Worm (Caenorhabditis elegans) whole organism, dauer: ENCODE data around the gene T24H7.2.

ENCODE experiments used
- unc-62 ChIP-seq: sonication (generic microtip); optimal IDR thresholded peaks from 2 replicates; lab custom pipeline; 2017; ENCODE audit warnings: missing biosample characterization, missing genetic modification reagents, missing genetic modification characterization

T24H7.2 gene

DNA sequence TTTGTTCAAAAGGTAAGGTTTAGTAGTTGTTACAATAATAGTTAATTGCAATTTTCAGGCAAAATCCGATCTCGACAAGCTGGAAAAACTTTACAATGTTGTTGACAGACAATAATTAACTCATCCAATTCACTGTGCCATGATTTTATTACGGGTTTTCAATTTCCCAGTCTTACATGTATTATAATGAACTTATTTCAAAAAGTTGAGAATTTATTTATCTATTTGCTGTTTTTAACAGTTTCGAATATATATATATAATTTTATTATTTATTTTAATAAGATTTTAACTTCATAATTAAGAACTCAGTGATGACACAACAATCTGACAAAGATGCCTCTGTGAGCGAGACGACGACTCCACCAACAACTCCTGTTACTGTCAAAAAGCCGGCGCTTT, 1.1 kb upstream of the T24H7.2 start, which contains the start of gene lelo-1:
Gene lelo-1 (plus strand): TSS at position 301 of the 400 bp plus-strand sequence.
- TF ChIP-seq unc-62 (GFP tag; lab: Kevin White, UChicago), result no peak

DNA sequence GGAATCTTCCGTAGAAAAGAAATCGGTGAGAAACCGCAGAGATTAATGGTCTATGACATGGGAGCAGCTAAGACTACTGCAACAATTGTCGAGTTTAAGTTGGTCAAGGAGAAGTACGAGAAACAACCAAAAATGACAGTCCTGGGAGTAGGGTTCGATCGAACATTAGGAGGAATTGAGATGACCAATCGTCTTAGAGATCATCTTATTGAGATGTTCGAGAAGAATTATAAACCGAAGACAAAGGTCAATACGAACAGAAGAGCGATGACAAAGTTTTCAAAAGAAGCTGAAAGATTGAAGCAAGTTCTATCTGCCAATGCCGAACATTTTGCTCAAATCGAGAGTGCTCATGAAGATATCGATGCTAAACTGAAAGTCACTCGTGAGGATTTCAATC, 918 bp downstream of the T24H7.2 start:
- TF ChIP-seq unc-62 (GFP tag; lab: Kevin White, UChicago), result no peak

DNA sequence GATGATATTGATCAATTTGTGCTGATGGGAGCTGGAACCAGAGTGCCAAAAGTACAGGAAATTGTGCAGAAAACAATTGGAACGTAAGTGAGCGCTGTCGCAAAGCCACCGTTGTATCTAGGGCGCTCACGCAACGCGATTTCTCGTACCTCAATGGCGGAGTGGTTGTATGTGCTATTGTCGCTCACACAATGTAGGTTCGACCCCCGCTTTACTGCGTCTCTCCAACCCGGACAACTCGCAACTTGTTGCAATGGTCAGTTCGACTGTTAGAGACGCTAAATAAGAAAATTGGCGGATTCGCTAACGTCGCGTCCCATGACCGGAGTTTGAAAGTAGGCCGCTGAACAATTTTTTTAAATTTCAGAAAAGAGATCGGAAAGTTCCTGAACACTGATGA, 1.4 kb downstream of the T24H7.2 start:
- no peak for TF ChIP-seq unc-62 (GFP tag; lab: Kevin White, UChicago)

DNA sequence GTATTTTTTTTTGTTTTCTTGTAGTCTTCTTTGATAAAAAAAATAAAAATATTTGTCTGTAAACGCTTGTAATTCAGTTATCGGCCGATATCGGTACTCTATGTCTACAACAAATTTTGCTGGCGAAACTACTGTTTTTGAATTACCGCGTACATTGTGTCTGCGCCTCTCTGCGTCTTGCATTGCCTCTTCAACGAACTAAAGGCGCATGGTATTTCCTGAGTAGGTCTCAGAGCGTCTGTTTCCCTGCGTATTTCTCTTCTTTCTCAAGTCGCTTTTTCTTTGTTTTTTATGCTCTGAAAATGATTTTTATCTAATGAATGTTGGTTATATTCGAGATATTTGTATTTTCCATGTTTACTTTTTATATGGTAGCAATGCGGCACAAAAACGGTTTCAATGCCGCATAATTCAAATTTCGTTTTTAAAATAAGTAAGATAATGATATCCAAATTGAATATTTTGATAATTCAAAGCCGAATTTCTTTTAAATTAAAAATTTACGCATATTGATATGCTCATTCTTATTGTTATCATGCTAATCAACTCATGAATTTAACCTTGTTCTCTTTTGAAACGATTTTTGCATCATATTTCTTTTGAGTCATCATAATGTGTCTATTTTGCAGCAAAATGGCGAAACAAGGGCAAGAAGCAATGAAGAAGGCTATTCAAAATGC, 3.8 kb downstream of the T24H7.2 start, which contains the start of gene phb-2:
Gene phb-2 (plus strand): TSS at position 630 of the 680 bp plus-strand sequence.
- TF ChIP-seq unc-62 (GFP tag; lab: Kevin White, UChicago), result no peak

DNA sequence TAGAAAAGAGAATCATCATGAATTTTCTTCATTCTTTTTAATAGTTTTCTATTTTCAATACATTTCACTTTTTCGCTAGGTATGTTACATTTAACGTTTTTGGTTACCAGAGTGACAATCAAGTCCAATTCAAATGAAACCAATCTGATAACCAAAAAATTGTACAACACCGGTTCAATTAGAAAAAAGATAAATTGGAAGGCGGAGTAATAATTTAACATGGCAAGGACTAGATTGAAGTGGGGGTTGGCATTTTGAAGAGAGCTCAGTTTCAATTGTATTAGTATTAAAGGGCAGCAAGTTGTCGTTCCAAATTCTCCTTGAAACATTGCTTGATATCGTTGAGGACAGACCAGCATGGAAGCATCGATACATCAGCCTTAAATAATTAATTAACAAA, 5.6 kb downstream of the T24H7.2 start:
- no peak for TF ChIP-seq unc-62 (GFP tag; lab: Kevin White, UChicago)

DNA sequence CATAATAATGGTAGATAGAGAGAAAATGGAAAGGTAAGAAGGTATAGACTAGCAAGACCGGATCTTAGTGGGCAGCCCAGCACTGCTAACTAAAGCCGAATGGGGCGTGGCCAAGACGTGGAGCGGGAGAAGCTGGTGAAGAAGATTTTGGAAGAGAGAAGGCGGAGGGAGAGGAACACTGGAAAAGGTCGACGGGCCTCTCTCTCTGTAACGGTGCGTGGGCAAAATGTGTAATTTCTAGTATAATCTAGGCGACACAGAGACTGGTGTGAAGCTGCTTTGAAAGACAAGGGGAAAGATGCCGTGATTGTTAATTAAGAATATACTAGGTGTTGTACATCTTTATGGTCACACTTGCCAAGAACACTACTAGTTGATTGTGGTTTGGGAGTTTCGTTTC, 8.9 kb downstream of the T24H7.2 start, which contains the start of gene F13H8.5:
Gene F13H8.5 (minus strand): TSS at position 101 of the 400 bp plus-strand sequence.
- TF ChIP-seq unc-62 (GFP tag; lab: Kevin White, UChicago), result no peak

DNA sequence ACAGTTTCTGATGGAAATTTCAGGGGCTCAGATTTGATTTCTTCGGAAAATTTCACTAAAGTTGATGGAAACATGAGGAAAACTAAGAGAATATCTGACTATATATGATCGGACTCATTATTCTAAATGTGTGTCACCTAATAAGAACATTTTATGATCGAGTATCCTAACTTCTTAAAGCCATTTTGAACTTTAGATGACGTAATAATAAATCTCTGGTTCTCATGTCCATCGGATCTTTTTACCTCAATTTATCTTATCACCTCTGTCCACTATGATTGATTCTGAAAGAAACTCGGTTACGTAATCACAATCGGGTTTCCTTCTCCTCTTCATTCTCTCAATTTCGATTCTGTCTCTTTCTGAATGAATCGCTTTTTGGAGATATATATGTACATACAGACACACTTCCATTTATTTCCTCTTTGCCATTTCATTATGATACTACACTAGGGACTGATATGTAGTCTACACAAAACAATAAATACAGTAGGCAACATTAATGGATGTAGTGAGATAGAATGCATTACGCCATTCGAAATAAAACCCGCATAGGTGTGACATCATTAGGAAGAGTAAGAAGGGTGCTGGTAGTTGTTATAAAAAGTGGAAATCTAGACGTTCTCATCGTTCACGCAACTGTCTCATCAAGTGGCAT, 10.2 kb downstream of the T24H7.2 start:
- TF ChIP-seq unc-62 (GFP tag; lab: Kevin White, UChicago), result no peak

DNA sequence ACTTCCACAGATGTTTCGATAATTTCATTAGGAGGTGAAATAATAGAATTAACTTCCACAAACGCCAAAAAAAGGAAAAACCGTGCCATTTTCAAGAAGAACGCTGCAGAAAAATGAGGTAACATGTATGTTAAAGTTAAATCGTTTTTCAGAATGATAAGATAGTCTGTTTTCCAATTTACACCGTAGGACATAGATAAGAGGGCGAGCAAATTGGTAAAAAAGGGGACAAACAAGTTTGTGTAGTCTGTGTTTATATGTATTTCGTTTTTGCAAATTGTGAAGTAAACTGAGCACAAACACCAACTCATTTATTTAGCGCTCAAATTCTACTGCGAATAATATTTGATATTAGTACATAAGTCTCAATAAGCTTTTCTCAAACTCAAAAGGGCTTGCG, 12.8 kb downstream of the T24H7.2 start, which contains the start of gene F13H8.11:
Gene F13H8.11 (minus strand): TSS at position 155 of the 400 bp plus-strand sequence.
- no peak for TF ChIP-seq unc-62 (GFP tag; lab: Kevin White, UChicago)

DNA sequence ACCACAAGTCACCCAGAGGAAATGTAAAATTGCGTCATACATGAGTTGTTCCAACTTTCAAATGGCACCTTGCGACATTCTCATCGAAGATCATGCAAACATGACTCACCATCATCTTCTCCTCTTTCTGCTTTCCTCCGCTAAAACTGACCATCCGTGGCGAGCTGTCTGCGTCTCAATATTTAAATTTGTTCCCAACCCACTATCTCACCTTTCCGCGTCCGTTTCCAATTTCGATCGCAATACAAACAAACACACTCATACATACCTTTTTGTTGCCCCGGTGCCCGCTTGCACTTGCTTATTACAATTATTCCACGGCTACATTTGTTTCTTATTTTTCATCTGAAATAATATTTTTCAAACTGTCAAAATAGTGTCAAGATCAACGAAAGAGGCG, 13.6 kb downstream of the T24H7.2 start, which contains the start of gene nmgp-1:
Gene nmgp-1 (plus strand): TSS at position 174 of the 400 bp plus-strand sequence.
- no peak for TF ChIP-seq unc-62 (GFP tag; lab: Kevin White, UChicago)

DNA sequence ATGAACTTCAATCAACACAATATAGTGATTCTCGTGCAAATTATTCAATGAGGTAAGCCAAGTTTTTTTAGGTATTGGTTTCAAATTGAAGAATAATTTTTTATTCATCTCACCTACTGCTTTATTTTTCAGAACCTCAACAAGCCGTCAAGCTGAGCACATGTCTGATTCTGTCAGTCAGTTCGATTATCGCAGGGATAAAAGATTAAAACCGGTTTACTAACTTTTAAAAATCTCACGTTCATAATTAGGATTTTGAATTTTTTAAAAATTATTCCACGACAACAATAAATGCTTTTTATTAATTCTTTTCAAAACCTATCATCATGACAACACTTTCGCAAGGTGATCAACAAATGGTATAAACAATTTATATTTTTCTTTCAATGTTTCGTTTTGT, 15.1 kb downstream of the T24H7.2 start, which contains the start of gene F13H8.12:
Gene F13H8.12 (plus strand): TSS at position 301 of the 400 bp plus-strand sequence.
- TF ChIP-seq unc-62 (GFP tag; lab: Kevin White, UChicago), result no peak

DNA sequence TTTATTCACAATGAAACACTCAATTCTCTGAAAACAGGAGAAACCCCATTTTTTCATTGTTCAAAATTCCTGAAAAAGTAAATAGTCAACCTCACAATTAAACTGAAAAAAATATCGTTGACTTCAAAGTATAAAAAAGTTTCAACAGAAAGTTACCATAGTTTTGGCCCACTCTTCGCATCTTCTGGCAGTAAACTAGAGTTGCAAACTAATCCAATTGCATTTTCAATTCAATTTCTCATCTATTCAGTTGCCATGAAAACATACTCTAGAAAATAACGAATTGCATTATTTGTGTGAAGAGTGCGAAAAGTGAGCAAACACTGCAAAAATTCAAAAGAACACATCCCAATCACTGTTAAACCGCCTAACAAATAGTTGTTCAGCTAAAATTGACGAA, 16.6 kb downstream of the T24H7.2 start, which contains the start of gene F13H8.3:
Gene F13H8.3 (plus strand): TSS at position 301 of the 400 bp plus-strand sequence.
- TF ChIP-seq unc-62 (GFP tag; lab: Kevin White, UChicago), result no peak

DNA sequence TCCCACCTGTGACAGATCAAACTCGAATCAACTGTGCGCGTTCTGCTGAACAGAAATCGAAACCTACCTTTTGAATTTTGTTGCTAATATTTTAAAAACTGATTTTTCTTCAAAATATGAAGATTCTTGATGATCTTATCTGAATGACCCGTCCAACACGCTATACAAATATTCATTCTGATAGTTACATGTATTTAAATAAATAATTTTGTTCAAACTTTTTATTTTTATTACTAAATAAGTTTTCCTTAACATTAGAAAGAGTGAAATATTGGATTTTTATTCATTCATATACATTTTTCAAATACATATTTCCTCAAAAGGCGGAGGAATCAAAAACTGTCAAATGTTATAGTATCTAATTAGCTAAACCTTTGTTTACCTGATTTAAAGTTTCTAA, 20.9 kb downstream of the T24H7.2 start, which contains the start of gene F13H8.8:
Gene F13H8.8 (minus strand): TSS at position 101 of the 400 bp plus-strand sequence.
- TF ChIP-seq unc-62 (GFP tag; lab: Kevin White, UChicago), result no peak

DNA sequence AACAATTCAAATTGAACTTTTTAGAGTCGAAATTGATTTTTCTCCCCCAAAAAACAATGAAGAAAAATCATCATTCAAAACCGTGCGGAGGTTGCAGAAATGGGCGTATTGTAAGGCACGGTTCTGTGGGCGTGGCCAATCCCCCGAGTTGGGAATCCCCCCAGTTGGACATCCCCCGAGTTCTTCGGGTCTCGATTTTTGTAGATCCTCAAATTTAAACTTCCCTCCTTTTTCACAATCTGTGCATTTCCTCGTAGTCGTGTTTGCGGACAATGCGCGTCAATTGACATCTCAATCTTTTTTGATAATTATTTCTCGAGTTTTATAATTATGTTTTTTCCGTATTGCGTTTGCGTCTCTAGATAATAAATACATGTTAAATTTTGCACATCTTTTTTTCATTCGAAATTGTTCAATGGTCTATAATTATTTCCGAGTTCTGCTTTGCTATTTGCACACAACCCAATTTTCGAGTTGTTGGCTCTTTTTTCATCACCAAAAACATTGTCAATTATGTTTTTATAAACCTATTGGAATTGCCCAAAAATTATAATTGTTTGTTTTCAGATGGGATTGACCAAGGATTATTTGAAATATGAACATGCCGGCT, 22.8 kb downstream of the T24H7.2 start, which contains the start of gene F13H8.2:
Gene F13H8.2 (plus strand): TSS at position 560 of the 610 bp plus-strand sequence.
- TF ChIP-seq unc-62 (GFP tag; lab: Kevin White, UChicago), result no peak

DNA sequence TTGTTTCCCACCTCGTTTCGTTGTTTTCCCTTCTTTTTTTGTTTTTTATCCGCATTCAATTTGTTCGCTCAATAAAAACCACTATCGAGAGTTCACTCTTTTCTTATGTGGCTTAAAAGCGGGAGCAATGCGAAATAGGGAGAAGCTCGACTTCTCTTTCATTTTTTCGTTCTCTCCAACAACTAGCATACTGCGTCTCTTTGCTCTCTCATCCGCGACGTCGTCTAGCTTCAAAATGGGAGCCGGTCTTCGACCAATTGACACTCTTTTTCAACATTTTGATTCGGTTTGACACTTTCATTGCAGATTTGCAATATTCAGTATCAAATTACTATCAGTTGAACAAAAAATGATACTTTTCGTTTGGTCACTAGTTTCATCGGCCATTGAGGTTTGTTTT, 26.8 kb downstream of the T24H7.2 start, which contains the start of gene bpl-1:
Gene bpl-1 (plus strand): TSS at position 301 of the 400 bp plus-strand sequence.
- TF ChIP-seq unc-62 (GFP tag; lab: Kevin White, UChicago), result no peak

DNA sequence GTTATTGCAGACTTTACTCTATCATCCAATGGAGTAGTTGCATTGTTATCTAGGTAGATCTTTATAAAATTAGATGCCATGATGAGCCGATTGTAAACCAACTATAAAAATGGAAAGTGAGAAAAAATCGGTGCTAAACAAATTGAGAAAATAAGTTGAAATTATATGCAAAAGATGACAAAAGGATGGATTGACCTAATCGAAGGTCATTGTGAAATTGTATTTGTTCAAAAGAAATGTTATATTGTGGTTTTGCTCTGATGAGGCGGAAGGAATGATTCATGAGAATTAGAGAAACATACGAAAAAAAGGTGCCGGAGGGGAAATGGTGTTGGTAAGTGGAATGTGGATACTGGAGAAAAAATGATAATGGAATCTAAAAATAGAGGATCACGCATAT, 33.9 kb downstream of the T24H7.2 start, which contains the start of gene scly-1:
Gene scly-1 (minus strand): TSS at position 101 of the 400 bp plus-strand sequence.
- TF ChIP-seq unc-62 (GFP tag; lab: Kevin White, UChicago), result no peak
